Fruit fly (Drosophila melanogaster) whole organism, wandering third instar larva: ENCODE measurements around the gene Or85b.

Experiments used
- CG32264 ChIP-seq: fragments of 200-800 bp; sonication (Bioruptor generic); optimal IDR thresholded peaks from 2 replicates; lab custom pipeline; 2016; ENCODE audit warnings: missing biosample characterization, missing genetic modification characterization
- CG9705 ChIP-seq: fragments of 200-800 bp; sonication (Bioruptor generic); optimal IDR thresholded peaks from 2 replicates; lab custom pipeline; 2018; ENCODE audit warnings: missing biosample characterization, mild to moderate bottlenecking, missing genetic modification characterization
- HLH106 ChIP-seq: fragments of 200-800 bp; optimal IDR thresholded peaks from 3 replicates; lab custom pipeline; 2019; ENCODE audit warnings: missing biosample characterization, mild to moderate bottlenecking, missing genetic modification characterization, moderate library complexity
- Hnf4 ChIP-seq: fragments of 200-800 bp; sonication (Bioruptor generic); optimal IDR thresholded peaks from 2 replicates; lab custom pipeline; 2016; ENCODE audit warnings: missing biosample characterization, mild to moderate bottlenecking, missing genetic modification characterization
- Myc ChIP-seq: fragments of >200 bp; optimal IDR thresholded peaks from 2 replicates; lab custom pipeline; 2017
- N ChIP-seq: fragments of >200 bp; optimal IDR thresholded peaks from 2 replicates; lab custom pipeline; 2018; ENCODE audit warnings: missing biosample characterization, missing external identifiers, missing genetic modification characterization
- OdsH ChIP-seq: fragments of 200-800 bp; sonication (Bioruptor generic); optimal IDR thresholded peaks from 2 replicates; lab custom pipeline; 2016; ENCODE audit warnings: missing biosample characterization, mild to moderate bottlenecking, missing genetic modification characterization
- Rel ChIP-seq, 2 experiments: fragments of 200-800 bp; sonication (Bioruptor generic) in 1 of 2; optimal IDR thresholded peaks; 2 replicates in 1 of 2; 3 replicates in 1 of 2; lab custom pipeline; 2016 to 2019; ENCODE audit warnings: mild to moderate bottlenecking in 2 of 2, missing biosample characterization in 2 of 2, missing genetic modification characterization in 2 of 2, moderate library complexity in 1 of 2
- Sp1 ChIP-seq: fragments of 200-800 bp; sonication (Bioruptor generic); optimal IDR thresholded peaks from 3 replicates; lab custom pipeline; 2019; ENCODE audit warnings: missing biosample characterization, mild to moderate bottlenecking, missing genetic modification characterization, moderate library complexity
- Vsx2 ChIP-seq: fragments of 200-300, 225-300 bp; sonication (Bioruptor generic); optimal IDR thresholded peaks from 2 replicates; lab custom pipeline; 2018; ENCODE audit warnings: missing biosample characterization, missing genetic modification characterization; ENCODE audit not compliant: partially characterized antibody
- brk ChIP-seq: fragments of 200-800 bp; sonication (Bioruptor generic); optimal IDR thresholded peaks from 2 replicates; lab custom pipeline; 2016; ENCODE audit warnings: missing biosample characterization, mild to moderate bottlenecking, missing genetic modification characterization
- dmrt93B ChIP-seq: fragments of 200-800 bp; sonication (Bioruptor generic); optimal IDR thresholded peaks from 2 replicates; lab custom pipeline; 2018; ENCODE audit warnings: missing biosample characterization, mild to moderate bottlenecking, missing genetic modification characterization
- dsf ChIP-seq: sonication (Bioruptor generic); optimal IDR thresholded peaks from 2 replicates; lab custom pipeline; 2016; ENCODE audit warnings: missing biosample characterization, missing genetic modification characterization, borderline replicate concordance
- foxo ChIP-seq, 2 experiments: fragments of 200-800 bp; sonication (Bioruptor generic); optimal IDR thresholded peaks; 2 replicates in 1 of 2; 3 replicates in 1 of 2; lab custom pipeline; 2016 to 2017; ENCODE audit warnings: missing biosample characterization in 2 of 2, missing genetic modification characterization in 2 of 2
- h ChIP-seq: fragments of 200-800 bp; sonication (Bioruptor generic); optimal IDR thresholded peaks from 3 replicates; lab custom pipeline; 2016; ENCODE audit warnings: missing biosample characterization, mild to moderate bottlenecking, missing genetic modification characterization
- lola ChIP-seq: fragments of >200 bp; optimal IDR thresholded peaks from 2 replicates; lab custom pipeline; 2017; ENCODE audit warnings: missing biosample characterization, missing genetic modification characterization
- rgr ChIP-seq: fragments of 200-800 bp; sonication (Bioruptor generic); optimal IDR thresholded peaks from 3 replicates; lab custom pipeline; 2016; ENCODE audit warnings: missing biosample characterization, mild to moderate bottlenecking, missing genetic modification characterization
- sage ChIP-seq: fragments of 200-800 bp; sonication (Bioruptor generic); optimal IDR thresholded peaks from 2 replicates; lab custom pipeline; 2016; ENCODE audit warnings: missing biosample characterization, mild to moderate bottlenecking, missing genetic modification characterization
- sv ChIP-seq: fragments of 200-800 bp; sonication (Bioruptor generic); optimal IDR thresholded peaks from 3 replicates; lab custom pipeline; 2016; ENCODE audit warnings: missing biosample characterization, missing genetic modification characterization
- usp ChIP-seq: fragments of >200 bp; optimal IDR thresholded peaks from 2 replicates; lab custom pipeline; 2017; ENCODE audit warnings: missing biosample characterization, missing genetic modification characterization

Or85b gene

dm6 chr3R:8469716-8470393, 41.3 kb downstream of the Or85b start (continued):
- no peak for TF ChIP-seq Vsx2 (GFP tag; lab: Kevin White, UChicago)
- no peak for TF ChIP-seq sv (GFP tag; lab: Kevin White, UChicago)

dm6 chr3R:8467819-8468421, 43.2 kb downstream of the Or85b start:
- no peak for TF ChIP-seq Rel (GFP tag; optimal IDR thresholded peaks at IDR 0.05; lab: Kevin White, UChicago)
- TF ChIP-seq Rel (tag; optimal IDR thresholded peaks at IDR 0.05; lab: Kevin White, UChicago): no peak
- no peak for TF ChIP-seq dsf

dm6 chr3R:8463904-8464303, 47.3 kb downstream of the Or85b start:
- TF ChIP-seq sage (GFP tag; lab: Kevin White, UChicago) (no peak), CG9705 (GFP tag; lab: Kevin White, UChicago) (no peak), dmrt93B (GFP tag; lab: Kevin White, UChicago) (no peak), Vsx2 (GFP tag; lab: Kevin White, UChicago) (no peak), lola (no peak), usp (GFP tag; lab: Kevin White, UChicago) (no peak), HLH106 (no peak), CG32264 (GFP tag; lab: Kevin White, UChicago) (no peak), foxo (GFP tag; optimal IDR thresholded peaks at IDR 0.05; lab: Kevin White, UChicago) (no peak), brk (GFP tag; lab: Kevin White, UChicago) (no peak), Sp1 (GFP tag; lab: Kevin White, UChicago) (no peak), sv (GFP tag; lab: Kevin White, UChicago) (no peak), Myc (lab: Kevin White, UChicago) (no peak), N (no peak), h (no peak), Hnf4 (GFP tag; lab: Kevin White, UChicago) (no peak), OdsH (no peak), Rel (GFP tag; optimal IDR thresholded peaks at IDR 0.05; lab: Kevin White, UChicago) (no peak), Rel (tag; optimal IDR thresholded peaks at IDR 0.05; lab: Kevin White, UChicago) (no peak), rgr (GFP tag; lab: Kevin White, UChicago) (no peak)
